Fruit fly (Drosophila melanogaster) whole organism, prepupa: Measurements from ENCODE around the gene CG9743.

Source experiments
- Blimp-1 ChIP-seq: fragments of 200-800 bp; sonication (Bioruptor generic); optimal IDR thresholded peaks from 3 replicates; lab custom pipeline; 2017; ENCODE audit warnings: missing biosample characterization, missing genetic modification characterization, mild to moderate bottlenecking, moderate library complexity, missing genetic modification reagents
- CG10669 ChIP-seq: fragments of 200-800 bp; sonication (Bioruptor generic); optimal IDR thresholded peaks from 3 replicates; lab custom pipeline; 2018; ENCODE audit warnings: missing biosample characterization, mild to moderate bottlenecking, missing genetic modification characterization, moderate library complexity
- CG11294 ChIP-seq: fragments of 200-800 bp; sonication (Bioruptor generic); IDR thresholded peaks from 2 replicates; pipeline ENCODE4 v1.3.6; 2022; ENCODE audit warnings: missing biosample characterization, missing genetic modification characterization
- CG11762 ChIP-seq: fragments of 200-800 bp; sonication (Bioruptor generic); optimal IDR thresholded peaks from 3 replicates; lab custom pipeline; 2016; ENCODE audit warnings: missing biosample characterization, missing genetic modification characterization; ENCODE audit not compliant: insufficient read depth
- CG11902 ChIP-seq: fragments of 200-800 bp; sonication (Bioruptor generic); optimal IDR thresholded peaks from 3 replicates; lab custom pipeline; 2016; ENCODE audit warnings: missing biosample characterization, missing genetic modification characterization
- CG15336 ChIP-seq: fragments of 200-800 bp; sonication (Bioruptor generic); IDR thresholded peaks from 2 replicates; pipeline ENCODE4 v1.3.6; 2022; ENCODE audit warnings: missing biosample characterization, missing genetic modification characterization
- CG1621 ChIP-seq: fragments of 200-800 bp; sonication (Bioruptor generic); optimal IDR thresholded peaks from 3 replicates; lab custom pipeline; 2018; ENCODE audit warnings: missing biosample characterization, mild to moderate bottlenecking, missing genetic modification characterization
- CG16779 ChIP-seq: fragments of 200-800 bp; sonication (Bioruptor generic); optimal IDR thresholded peaks from 3 replicates; lab custom pipeline; 2017; ENCODE audit warnings: missing biosample characterization, mild to moderate bottlenecking, missing genetic modification characterization
- CG3032 ChIP-seq: fragments of 200-800 bp; optimal IDR thresholded peaks from 2 replicates; lab custom pipeline; 2019; ENCODE audit warnings: missing biosample characterization, mild to moderate bottlenecking, missing genetic modification characterization, moderate library complexity
- CG34406 ChIP-seq: fragments of 200-800 bp; sonication (Bioruptor generic); optimal IDR thresholded peaks from 3 replicates; lab custom pipeline; 2016; ENCODE audit warnings: missing biosample characterization, missing genetic modification characterization
- CG3919 ChIP-seq: fragments of 200-800 bp; sonication (Bioruptor generic); optimal IDR thresholded peaks from 3 replicates; lab custom pipeline; 2016; ENCODE audit warnings: missing biosample characterization, missing genetic modification characterization
- CG4318 ChIP-seq: fragments of 200-800 bp; sonication (Bioruptor generic); optimal IDR thresholded peaks from 3 replicates; lab custom pipeline; 2017; ENCODE audit warnings: missing biosample characterization, mild to moderate bottlenecking, missing genetic modification characterization
- CG6276 ChIP-seq: fragments of 200-800 bp; sonication (Bioruptor generic); optimal IDR thresholded peaks from 2 replicates; lab custom pipeline; 2017; ENCODE audit warnings: missing biosample characterization, mild to moderate bottlenecking, missing genetic modification characterization
- CG6792 ChIP-seq: fragments of 200-800 bp; sonication (Bioruptor generic); optimal IDR thresholded peaks from 3 replicates; lab custom pipeline; 2016; ENCODE audit warnings: missing biosample characterization, missing genetic modification characterization
- CG7368 ChIP-seq: fragments of 200-800 bp; sonication (Bioruptor generic); optimal IDR thresholded peaks from 3 replicates; lab custom pipeline; 2016; ENCODE audit warnings: missing biosample characterization, missing genetic modification characterization
- CG8119 ChIP-seq: fragments of 200-800 bp; sonication (Bioruptor generic); IDR thresholded peaks from 3 replicates; pipeline ENCODE4 v1.3.6; 2022; ENCODE audit warnings: missing biosample characterization, missing genetic modification characterization
- CG8319 ChIP-seq: fragments of 200-800 bp; sonication (Bioruptor generic); optimal IDR thresholded peaks from 3 replicates; lab custom pipeline; 2016; ENCODE audit warnings: missing biosample characterization, missing genetic modification characterization
- Eip78C ChIP-seq: fragments of 200-800 bp; sonication (Bioruptor generic); peaks from one replicate; lab custom pipeline; 2016; ENCODE audit warnings: missing biosample characterization, missing genetic modification characterization
- Eip93F ChIP-seq: fragments of 200-800 bp; sonication (Bioruptor generic); optimal IDR thresholded peaks from 2 replicates; lab custom pipeline; 2016; ENCODE audit warnings: missing biosample characterization, mild to moderate bottlenecking, missing genetic modification characterization
- Ets21C ChIP-seq: fragments of 200-800 bp; sonication (Bioruptor generic); optimal IDR thresholded peaks from 3 replicates; lab custom pipeline; 2016; ENCODE audit warnings: missing biosample characterization, missing genetic modification characterization
- Gug ChIP-seq: fragments of 200-800 bp; sonication (Bioruptor generic); IDR thresholded peaks from 2 replicates; pipeline ENCODE4 v1.3.6; 2022; ENCODE audit warnings: missing biosample characterization, missing genetic modification characterization
- Hr38 ChIP-seq: sonication (Bioruptor generic); optimal IDR thresholded peaks from 2 replicates; lab custom pipeline; 2016; ENCODE audit warnings: missing biosample characterization, missing genetic modification characterization
- Hr39 ChIP-seq: fragments of 200-800 bp; sonication (Bioruptor generic); optimal IDR thresholded peaks from 2 replicates; lab custom pipeline; 2016; ENCODE audit warnings: missing biosample characterization, missing genetic modification characterization
- Hr4 ChIP-seq: fragments of 200-800 bp; sonication (Bioruptor generic); optimal IDR thresholded peaks from 3 replicates; lab custom pipeline; 2016; ENCODE audit warnings: missing biosample characterization, missing genetic modification characterization
- Lpt ChIP-seq: fragments of 200-800 bp; sonication (Bioruptor generic); optimal IDR thresholded peaks from 3 replicates; lab custom pipeline; 2016; ENCODE audit warnings: missing biosample characterization, missing genetic modification characterization
- Met ChIP-seq: fragments of 200-800 bp; sonication (Bioruptor generic); optimal IDR thresholded peaks from 3 replicates; lab custom pipeline; 2016; ENCODE audit warnings: missing biosample characterization, missing genetic modification characterization
- Smox ChIP-seq: fragments of 200-800 bp; sonication (Bioruptor generic); optimal IDR thresholded peaks from 3 replicates; lab custom pipeline; 2016; ENCODE audit warnings: missing biosample characterization, missing genetic modification characterization
- Sox102F ChIP-seq: fragments of 200-800 bp; sonication (Bioruptor generic); optimal IDR thresholded peaks from 2 replicates; lab custom pipeline; 2016; ENCODE audit warnings: missing biosample characterization, mild to moderate bottlenecking, missing genetic modification characterization
- Sox15 ChIP-seq: fragments of 200-800 bp; sonication (Bioruptor generic); optimal IDR thresholded peaks from 3 replicates; lab custom pipeline; 2016; ENCODE audit warnings: missing biosample characterization, missing genetic modification characterization
- achi ChIP-seq: fragments of 200-800 bp; sonication (Bioruptor generic); optimal IDR thresholded peaks from 3 replicates; lab custom pipeline; 2016; ENCODE audit warnings: missing biosample characterization, missing genetic modification characterization
- cyc ChIP-seq: fragments of 200-800 bp; sonication (Bioruptor generic); optimal IDR thresholded peaks from 3 replicates; lab custom pipeline; 2016; ENCODE audit warnings: missing biosample characterization, missing genetic modification characterization
- dac ChIP-seq: fragments of 200-800 bp; sonication (Bioruptor generic); optimal IDR thresholded peaks from 2 replicates; lab custom pipeline; 2017; ENCODE audit warnings: missing biosample characterization, mild to moderate bottlenecking, missing genetic modification characterization
- dsx ChIP-seq: fragments of 200-800 bp; optimal IDR thresholded peaks from 3 replicates; lab custom pipeline; 2019; ENCODE audit warnings: missing biosample characterization, mild to moderate bottlenecking, missing genetic modification characterization, moderate library complexity; ENCODE audit not compliant: poor library complexity, severe bottlenecking
- esn ChIP-seq: fragments of 200-800 bp; sonication (Bioruptor generic); optimal IDR thresholded peaks from 2 replicates; lab custom pipeline; 2016; ENCODE audit warnings: missing biosample characterization, mild to moderate bottlenecking, missing genetic modification characterization, moderate library complexity
- fd59A ChIP-seq: fragments of 200-800 bp; sonication (Bioruptor generic); optimal IDR thresholded peaks from 2 replicates; lab custom pipeline; 2017; ENCODE audit warnings: missing biosample characterization, mild to moderate bottlenecking, missing genetic modification characterization, missing genetic modification reagents
- fd85E ChIP-seq: fragments of 200-800 bp; sonication (Bioruptor generic); optimal IDR thresholded peaks from 3 replicates; lab custom pipeline; 2016; ENCODE audit warnings: missing biosample characterization, missing genetic modification characterization
- fkh ChIP-seq: fragments of 200-800 bp; sonication (Bioruptor generic); optimal IDR thresholded peaks from 3 replicates; lab custom pipeline; 2017; ENCODE audit warnings: missing biosample characterization, mild to moderate bottlenecking, missing genetic modification characterization, moderate library complexity
- lz ChIP-seq: fragments of 200-800 bp; sonication (Bioruptor generic); optimal IDR thresholded peaks from 3 replicates; lab custom pipeline; 2016; ENCODE audit warnings: missing biosample characterization, missing genetic modification characterization
- net ChIP-seq: fragments of 200-800 bp; sonication (Bioruptor generic); optimal IDR thresholded peaks from 3 replicates; lab custom pipeline; 2016; ENCODE audit warnings: missing biosample characterization, missing genetic modification characterization
- pdm3 ChIP-seq: fragments of 200-800 bp; sonication (Bioruptor generic); optimal IDR thresholded peaks from 3 replicates; lab custom pipeline; 2016; ENCODE audit warnings: missing biosample characterization, missing genetic modification characterization
- salr ChIP-seq, 2 experiments: fragments of 200-800 bp; sonication (Bioruptor generic); optimal IDR thresholded peaks; 3 replicates each; lab custom pipeline; 2016 to 2018; ENCODE audit warnings: missing biosample characterization in 2 of 2, missing genetic modification characterization in 2 of 2, mild to moderate bottlenecking in 1 of 2
- spab ChIP-seq: fragments of 200-800 bp; sonication (Bioruptor generic); optimal IDR thresholded peaks from 2 replicates; lab custom pipeline; 2017; ENCODE audit warnings: missing biosample characterization, mild to moderate bottlenecking, missing genetic modification characterization, missing genetic modification reagents
- svp ChIP-seq: fragments of 200-800 bp; sonication (Bioruptor generic); peaks from one replicate; lab custom pipeline; 2016; ENCODE audit warnings: missing biosample characterization, missing genetic modification characterization
- topi ChIP-seq: fragments of 200-800 bp; sonication (Bioruptor generic); optimal IDR thresholded peaks from 3 replicates; lab custom pipeline; 2016; ENCODE audit warnings: missing biosample characterization, missing genetic modification characterization
- vri ChIP-seq: fragments of 200-800 bp; sonication (Bioruptor generic); optimal IDR thresholded peaks from 3 replicates; lab custom pipeline; 2016; ENCODE audit warnings: missing biosample characterization, mild to moderate bottlenecking, missing genetic modification characterization

Gene CG9743

dm6 chr3R:30210560-30210959, 7.8 kb upstream of the CG9743 start, which contains the start of gene CecA1:
Gene CecA1, plus strand, starts transcription at chr3R:30210874.
- TF ChIP-seq svp (GFP tag; lab: Kevin White, UChicago), result peak; percentile 71
- no peak for TF ChIP-seq Blimp-1 (GFP tag; lab: Kevin White, UChicago)
- no peak for TF ChIP-seq achi (GFP tag; lab: Kevin White, UChicago)
- no peak for TF ChIP-seq Gug (GFP tag; lab: Robert Waterston, UW)

dm6 chr3R:30209648-30210047, 6.8 kb upstream of the CG9743 start, which contains the start of gene Anp:
Gene Anp, plus strand, starts transcription at chr3R:30209948.
- TF ChIP-seq CG6792, result no peak
- no peak for TF ChIP-seq CG10669 (GFP tag; lab: Kevin White, UChicago)
- no peak for TF ChIP-seq CG11294 (GFP tag; lab: Robert Waterston, UW)
- no peak for TF ChIP-seq pdm3 (GFP tag; lab: Kevin White, UChicago)
- TF ChIP-seq CG7368, result no peak
- TF ChIP-seq Hr38 (GFP tag; lab: Kevin White, UChicago), result no peak
- no peak for TF ChIP-seq fd85E (GFP tag; lab: Kevin White, UChicago)
- no peak for TF ChIP-seq fd59A (GFP tag; lab: Kevin White, UChicago)
- TF ChIP-seq Smox (GFP tag; lab: Kevin White, UChicago), result no peak
- TF ChIP-seq fkh, result no peak

dm6 chr3R:30208766-30209484, 6.1 kb upstream of the CG9743 start, which contains the start of gene RpS7:
Gene RpS7, minus strand, starts transcription at chr3R:30209020.
- TF ChIP-seq dac, result no peak
- peak; percentile 21 for TF ChIP-seq Ets21C
- TF ChIP-seq CG11902, result no peak
- peak; percentile 73 for TF ChIP-seq Sox102F (GFP tag; lab: Kevin White, UChicago)
- TF ChIP-seq Met (GFP tag; lab: Kevin White, UChicago), result peak; percentile 59
- TF ChIP-seq Hr39 (GFP tag; lab: Kevin White, UChicago), result peak; percentile 34
- no peak for TF ChIP-seq Eip93F (GFP tag; lab: Kevin White, UChicago)
- no peak for TF ChIP-seq CG4318 (GFP tag; lab: Kevin White, UChicago)
- no peak for TF ChIP-seq Lpt
- TF ChIP-seq CG11762 (GFP tag; lab: Kevin White, UChicago), result peak; percentile 43
- TF ChIP-seq lz (GFP tag; lab: Kevin White, UChicago), result peak; percentile 57
- TF ChIP-seq CG15336 (GFP tag; lab: Robert Waterston, UW), result no peak; the same call in 1 of the 2 replicates
- peak; percentile 63 for TF ChIP-seq CG10669 (GFP tag; lab: Kevin White, UChicago)
- peak; percentile 80 for TF ChIP-seq CG3919 (GFP tag; lab: Kevin White, UChicago)
- TF ChIP-seq spab (GFP tag; lab: Kevin White, UChicago), result peak; percentile 50
- TF ChIP-seq achi (GFP tag; lab: Kevin White, UChicago), result peak; percentile 80
- TF ChIP-seq CG8319 (GFP tag; lab: Kevin White, UChicago), result peak; percentile 61
- TF ChIP-seq fkh, result peak; percentile 29
- peak; percentile 75 for TF ChIP-seq net (GFP tag; lab: Kevin White, UChicago)
- TF ChIP-seq dsx (GFP tag; lab: Kevin White, UChicago), result peak; percentile 17
- TF ChIP-seq CG1621 (tag; lab: Kevin White, UChicago), result peak; percentile 60
- TF ChIP-seq cyc (GFP tag; lab: Kevin White, UChicago), result peak; percentile 42
- TF ChIP-seq esn (GFP tag; lab: Kevin White, UChicago), result peak; percentile 68
- TF ChIP-seq svp (GFP tag; lab: Kevin White, UChicago), result peak; percentile 84
- peak; percentile 48 for TF ChIP-seq pdm3 (GFP tag; lab: Kevin White, UChicago)
- TF ChIP-seq Hr4 (GFP tag; lab: Kevin White, UChicago), result peak; percentile 2
- TF ChIP-seq fd85E (GFP tag; lab: Kevin White, UChicago), result peak; percentile 57
- peak; percentile 78 for TF ChIP-seq CG7368
- peak; percentile 47 for TF ChIP-seq CG3032
- TF ChIP-seq Eip78C (GFP tag; lab: Kevin White, UChicago), result peak; percentile 89
- peak; percentile 61; the same call in 1 of the 2 replicates for TF ChIP-seq Gug (GFP tag; lab: Robert Waterston, UW)
- TF ChIP-seq CG8119 (GFP tag; lab: Robert Waterston, UW), result peak; percentile 42; the same call in 2 of the 3 replicates
- TF ChIP-seq vri (GFP tag; lab: Kevin White, UChicago), result peak; percentile 62
- TF ChIP-seq Sox15 (GFP tag; lab: Kevin White, UChicago), result no peak
- peak; percentile 71 for TF ChIP-seq CG34406 (GFP tag; lab: Kevin White, UChicago)
- TF ChIP-seq CG6276, result peak; percentile 39
- TF ChIP-seq CG16779 (tag; lab: Kevin White, UChicago), result peak; percentile 70
- peak; percentile 8 to 61 for TF ChIP-seq salr (GFP tag; optimal IDR thresholded peaks at IDR 0.05; lab: Kevin White, UChicago)
- TF ChIP-seq Smox (GFP tag; lab: Kevin White, UChicago), result peak; percentile 46
- peak; percentile 73 for TF ChIP-seq topi (GFP tag; lab: Kevin White, UChicago)
